Worm (Caenorhabditis elegans) whole organism, L4 larva: ENCODE measurements around the gene D1086.18.

ENCODE experiments used
- D1046.2 ChIP-seq: fragments of 200-800 bp; sonication (Bioruptor generic); IDR thresholded peaks from 2 replicates; pipeline ENCODE4 v1.3.6; 2022; ENCODE audit warnings: missing genetic modification characterization, missing compliant biosample characterization
- F10B5.3 ChIP-seq: sonication (generic microtip); optimal IDR thresholded peaks from 2 replicates; lab custom pipeline; 2016; ENCODE audit warnings: mild to moderate bottlenecking, missing genetic modification characterization, missing compliant biosample characterization
- F44E2.7 ChIP-seq: fragments of 200-800 bp; sonication (Bioruptor generic); IDR thresholded peaks from 2 replicates; pipeline ENCODE4 v2.1.2; 2022; ENCODE audit warnings: missing genetic modification characterization, missing compliant biosample characterization
- ZK546.5 ChIP-seq, 2 experiments: sonication (generic microtip); optimal IDR thresholded peaks; 2 replicates each; lab custom pipeline; 2017; ENCODE audit warnings: missing biosample characterization in 2 of 2, missing genetic modification characterization in 2 of 2
- aha-1 ChIP-seq: fragments of 150-350 bp; peaks from one replicate; lab custom pipeline; 2014; ENCODE audit warnings: missing biosample characterization, missing genetic modification characterization
- cey-2 ChIP-seq: sonication (generic microtip); optimal IDR thresholded peaks from 3 replicates; lab custom pipeline; 2017; ENCODE audit warnings: missing genetic modification characterization, mild to moderate bottlenecking, missing compliant biosample characterization, antibody characterized with exemption, borderline replicate concordance; ENCODE audit not compliant: insufficient read depth
- daf-12 ChIP-seq: fragments of 150-350 bp; optimal IDR thresholded peaks from 2 replicates; lab custom pipeline; 2014; ENCODE audit warnings: missing biosample characterization, missing genetic modification reagents, missing genetic modification characterization
- daf-16 ChIP-seq, 3 experiments: sonication (generic microtip); optimal IDR thresholded peaks; 2 replicates each; lab custom pipeline; 2016 to 2017; ENCODE audit warnings: missing genetic modification characterization in 3 of 3, missing genetic modification reagents in 3 of 3, mild to moderate bottlenecking in 2 of 3, missing compliant biosample characterization in 2 of 3, missing biosample characterization in 1 of 3, moderate library complexity in 1 of 3
- daf-8 ChIP-seq: fragments of 200-800 bp; sonication (Bioruptor generic); IDR thresholded peaks from 2 replicates; pipeline ENCODE4 v1.3.6; 2022; ENCODE audit warnings: missing genetic modification characterization, missing compliant biosample characterization
- duxl-1 ChIP-seq: sonication (generic microtip); optimal IDR thresholded peaks from 2 replicates; lab custom pipeline; 2016; ENCODE audit warnings: mild to moderate bottlenecking, missing genetic modification characterization, moderate library complexity, missing compliant biosample characterization; ENCODE audit not compliant: poor library complexity
- dve-1 ChIP-seq: sonication (generic microtip); optimal IDR thresholded peaks from 2 replicates; lab custom pipeline; 2017; ENCODE audit warnings: antibody characterized with exemption, mild to moderate bottlenecking, missing genetic modification characterization, missing compliant biosample characterization; ENCODE audit not compliant: insufficient read depth
- egl-27 ChIP-seq: sonication (generic microtip); optimal IDR thresholded peaks from 3 replicates; lab custom pipeline; 2017; ENCODE audit warnings: missing biosample characterization, missing genetic modification reagents, missing genetic modification characterization
- hif-1 ChIP-seq, 2 experiments: sonication (generic microtip); optimal IDR thresholded peaks; 2 replicates each; lab custom pipeline; 2016 to 2017; ENCODE audit warnings: missing compliant biosample characterization in 2 of 2, missing genetic modification characterization in 2 of 2, missing genetic modification reagents in 2 of 2, missing genotype in 2 of 2, mild to moderate bottlenecking in 1 of 2
- hlh-11 ChIP-seq: fragments of 200-800 bp; sonication (Bioruptor generic); optimal IDR thresholded peaks from 2 replicates; lab custom pipeline; 2018; ENCODE audit warnings: mild to moderate bottlenecking, missing genetic modification characterization, missing compliant biosample characterization
- hlh-30 ChIP-seq: sonication (generic microtip); optimal IDR thresholded peaks from 2 replicates; lab custom pipeline; 2017; ENCODE audit warnings: antibody characterized with exemption, mild to moderate bottlenecking, missing genetic modification characterization, missing compliant biosample characterization; ENCODE audit not compliant: insufficient read depth
- hmg-1.1 ChIP-seq: fragments of 200-800 bp; sonication (Bioruptor generic); IDR thresholded peaks from 2 replicates; pipeline ENCODE4 v1.3.6; 2022; ENCODE audit warnings: missing genetic modification reagents, missing genetic modification characterization, missing compliant biosample characterization
- jun-1 ChIP-seq: fragments of 150-350 bp; optimal IDR thresholded peaks from 2 replicates; lab custom pipeline; 2014; ENCODE audit warnings: missing biosample characterization, missing genetic modification reagents, missing genetic modification characterization
- lsy-2 ChIP-seq, 2 experiments: fragments of 150-350 bp in 1 of 2; sonication (generic microtip) in 1 of 2; optimal IDR thresholded peaks; 2 replicates each; lab custom pipeline; 2014 to 2017; ENCODE audit warnings: missing biosample characterization in 2 of 2, missing genetic modification characterization in 2 of 2
- mdl-1 ChIP-seq, 2 experiments: fragments of 150-350 bp in 1 of 2; sonication (generic microtip) in 1 of 2; optimal IDR thresholded peaks; 2 replicates each; lab custom pipeline; 2014 to 2017; ENCODE audit warnings: missing biosample characterization in 2 of 2, missing genetic modification characterization in 2 of 2
- mxl-2 ChIP-seq: fragments of 200-800 bp; sonication (Bioruptor generic); conservative IDR thresholded peaks from 2 replicates; pipeline ENCODE4 v1.3.6; 2022; ENCODE audit warnings: missing genetic modification reagents, missing genetic modification characterization, missing compliant biosample characterization
- mxl-3 ChIP-seq: fragments of 200-800 bp; sonication (Bioruptor generic); optimal IDR thresholded peaks from 2 replicates; lab custom pipeline; 2018; ENCODE audit warnings: mild to moderate bottlenecking, missing genetic modification characterization, missing compliant biosample characterization
- nhr-102 ChIP-seq: sonication (generic microtip); optimal IDR thresholded peaks from 2 replicates; lab custom pipeline; 2016; ENCODE audit warnings: mild to moderate bottlenecking, missing genetic modification characterization, moderate library complexity, missing compliant biosample characterization
- nhr-25 ChIP-seq: sonication (generic microtip); optimal IDR thresholded peaks from 2 replicates; lab custom pipeline; 2017; ENCODE audit warnings: missing genetic modification characterization, mild to moderate bottlenecking, missing compliant biosample characterization, antibody characterized with exemption, moderate library complexity, borderline replicate concordance; ENCODE audit not compliant: insufficient read depth
- nhr-28 ChIP-seq: fragments of 150-350 bp; optimal IDR thresholded peaks from 2 replicates; lab custom pipeline; 2014; ENCODE audit warnings: missing biosample characterization, missing genetic modification characterization
- skn-1 ChIP-seq: fragments of 150-350 bp; optimal IDR thresholded peaks from 2 replicates; lab custom pipeline; 2014; ENCODE audit warnings: missing biosample characterization, missing genetic modification characterization
- tag-97 ChIP-seq: fragments of 200-800 bp; sonication (Bioruptor generic); IDR thresholded peaks from 2 replicates; pipeline ENCODE4 v1.3.6; 2022; ENCODE audit warnings: missing genetic modification characterization, missing compliant biosample characterization
- unc-62 ChIP-seq, 3 experiments: fragments of 150-350 bp in 1 of 3; sonication (generic microtip); optimal IDR thresholded peaks in 2 of 3; peaks in 1 of 3; 1 replicate in 1 of 3; 2 replicates in 2 of 3; lab custom pipeline; 2014 to 2017; ENCODE audit warnings: missing biosample characterization in 3 of 3, missing genetic modification characterization in 3 of 3, missing genetic modification reagents in 3 of 3, missing genotype in 1 of 3
- zfp-2 ChIP-seq: sonication (generic microtip); optimal IDR thresholded peaks from 2 replicates; lab custom pipeline; 2016; ENCODE audit warnings: mild to moderate bottlenecking, missing genetic modification characterization, missing compliant biosample characterization
- ztf-11 ChIP-seq: fragments of 150-350 bp; optimal IDR thresholded peaks from 2 replicates; lab custom pipeline; 2014; ENCODE audit warnings: missing biosample characterization, missing genetic modification characterization

The D1086.18 gene

ce11 chrV:14094953-14095352 is 9.3 kb downstream of the D1086.18 start (continued):
- TF ChIP-seq skn-1 (tag; lab: Kevin White, UChicago) (no peak), hmg-1.1 (GFP tag; lab: Robert Waterston, UW) (no peak), hlh-30 (tag; lab: Kevin White, UChicago) (peak; percentile 60)

- TF ChIP-seq mxl-3 (GFP tag; lab: Kevin White, UChicago) (no peak), unc-62 (GFP tag; optimal IDR thresholded peaks at IDR 0.05 in 1 of 2; lab: Kevin White, UChicago) (peak in 1 of 2 experiments; percentile 45), unc-62 (tag; optimal IDR thresholded peaks at IDR 0.05; lab: Kevin White, UChicago) (no peak), D1046.2 (no peak)
- TF ChIP-seq, all 104 proteins: peak for 1
These were observed 11.7 kb downstream of the D1086.18 start for ce11 chrV:14097358-14097757.

- TF ChIP-seq lsy-2 (tag; optimal IDR thresholded peaks at IDR 0.05; lab: Kevin White, UChicago) (no peak), daf-16 (GFP tag; optimal IDR thresholded peaks at IDR 0.05; lab: Kevin White, UChicago) (peak in 1 of 2 experiments; percentile 94), daf-16 (tag; optimal IDR thresholded peaks at IDR 0.05; lab: Kevin White, UChicago) (no peak), mxl-2 (GFP tag; lab: Robert Waterston, UW) (no peak), egl-27 (tag; lab: Kevin White, UChicago) (no peak), aha-1 (peak; percentile 39), F44E2.7 (GFP tag; lab: Robert Waterston, UW) (no peak), nhr-25 (tag; lab: Kevin White, UChicago) (no peak), ztf-11 (tag; lab: Kevin White, UChicago) (no peak), nhr-28 (tag; lab: Kevin White, UChicago) (no peak)
These were observed 12.8 kb downstream of the D1086.18 start, which contains the start of the genes D1086.2 and D1086.1 for ce11 chrV:14098519-14098918. Gene D1086.2, minus strand, starts transcription at chrV:14098668. Gene D1086.1, plus strand, starts transcription at chrV:14098858.

DNA sequence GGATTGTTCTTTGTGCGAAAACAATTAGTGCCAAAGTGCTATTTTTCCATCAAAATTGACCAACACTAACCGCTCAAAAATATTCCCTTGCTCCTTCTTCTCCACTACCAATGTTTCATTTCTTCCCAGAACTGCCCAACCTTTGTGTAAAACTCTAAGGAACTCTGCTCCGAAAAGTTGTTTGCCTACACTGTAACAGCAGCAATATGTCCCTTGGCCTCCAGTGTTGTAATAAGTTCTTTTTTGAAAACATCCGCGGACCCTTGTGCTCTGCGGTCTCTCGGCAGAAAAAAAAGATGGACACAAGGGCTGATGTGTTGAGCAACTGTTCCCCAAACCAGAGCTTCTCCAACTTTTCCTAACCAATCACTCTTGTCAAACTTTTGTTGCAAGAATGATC is 15.2 kb downstream of the D1086.18 start, which contains the start of gene D1086.12:
Gene D1086.12 (plus strand): TSS at position 301 of the 400 bp plus-strand sequence.
- TF ChIP-seq hlh-11 (tag; lab: Kevin White, UChicago), result peak; percentile 23
- TF ChIP-seq daf-16 (GFP tag; optimal IDR thresholded peaks at IDR 0.05; lab: Kevin White, UChicago), result peak in 1 of 2 experiments; percentile 59
- TF ChIP-seq daf-16 (tag; optimal IDR thresholded peaks at IDR 0.05; lab: Kevin White, UChicago), result no peak
- TF ChIP-seq duxl-1 (tag; lab: Kevin White, UChicago), result no peak
- no peak for TF ChIP-seq cey-2 (tag; lab: Kevin White, UChicago)

DNA sequence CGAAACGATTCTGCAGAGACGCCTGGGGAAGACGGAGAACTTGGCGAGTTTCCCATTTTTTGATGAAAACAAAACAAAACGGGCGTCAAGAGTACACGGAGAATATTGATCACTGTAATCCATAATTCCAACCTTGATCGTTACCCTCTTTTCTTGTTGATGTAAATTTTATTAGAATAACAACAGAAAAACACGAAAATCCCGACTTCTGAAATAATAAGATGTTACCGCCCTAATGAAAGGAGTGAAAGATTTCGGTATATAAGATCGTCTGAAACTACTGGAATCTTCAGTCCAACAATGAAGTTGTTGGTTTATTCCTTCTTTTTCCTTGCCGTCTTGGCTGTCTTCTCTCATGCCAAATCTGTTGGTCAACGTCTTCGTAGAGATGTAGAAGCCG is 18.3 kb downstream of the D1086.18 start, which contains the start of gene D1086.9:
Gene D1086.9 (plus strand): TSS at position 301 of the 400 bp plus-strand sequence.
- TF ChIP-seq ztf-11 (tag; lab: Kevin White, UChicago) (no peak), mdl-1 (tag; optimal IDR thresholded peaks at IDR 0.05; lab: Kevin White, UChicago) (no peak), daf-8 (GFP tag; lab: Robert Waterston, UW) (no peak), zfp-2 (tag; lab: Kevin White, UChicago) (no peak)

DNA sequence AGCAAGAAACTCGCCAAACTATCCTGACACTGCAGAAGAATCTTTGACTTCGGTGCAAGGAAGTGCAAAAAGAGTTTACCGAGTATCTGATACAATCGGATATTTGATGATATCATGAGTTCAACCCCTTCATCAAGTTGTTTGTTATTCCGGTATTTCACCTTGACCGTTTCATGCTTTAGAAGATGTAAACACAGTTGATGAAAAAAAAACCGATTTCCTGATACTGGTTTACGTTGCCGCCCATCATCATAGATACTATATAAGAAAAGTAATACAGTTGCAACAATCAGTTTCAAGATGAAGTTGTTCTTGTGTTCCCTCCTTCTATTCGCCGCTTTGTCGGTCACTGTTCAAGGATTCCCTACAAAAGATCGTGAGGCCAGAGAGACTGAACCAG is 21.8 kb downstream of the D1086.18 start, which contains the start of gene H39E23.3:
Gene H39E23.3 (plus strand): TSS at position 301 of the 400 bp plus-strand sequence.
- TF ChIP-seq F44E2.7 (GFP tag; lab: Robert Waterston, UW), result no peak
- TF ChIP-seq, all 104 proteins: peak for 0

DNA sequence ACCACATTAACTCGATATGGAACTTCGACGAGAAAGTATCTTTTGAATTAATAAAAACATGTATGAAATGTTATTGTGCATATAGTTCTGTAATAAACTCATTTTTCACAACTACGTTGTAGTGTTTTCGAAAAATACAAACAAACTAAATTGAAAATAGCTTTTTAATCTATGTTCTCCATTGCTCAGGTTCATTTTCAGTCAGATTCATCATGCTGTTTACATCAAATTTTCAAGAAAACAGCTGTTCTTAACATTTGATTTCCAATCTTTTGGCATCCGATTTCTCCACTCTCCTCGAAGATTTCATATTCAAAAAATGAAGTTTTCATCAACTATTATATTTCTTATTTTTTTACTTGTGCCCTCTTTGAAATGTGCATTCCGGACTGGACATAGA is 24.4 kb downstream of the D1086.18 start, which contains the start of gene H39E23.2:
Gene H39E23.2 (plus strand): TSS at position 301 of the 400 bp plus-strand sequence.
- TF ChIP-seq hif-1 (tag; optimal IDR thresholded peaks at IDR 0.05; lab: Kevin White, UChicago) (no peak), dve-1 (no peak), tag-97 (GFP tag; lab: Robert Waterston, UW) (no peak), zfp-2 (tag; lab: Kevin White, UChicago) (no peak), F10B5.3 (tag; lab: Kevin White, UChicago) (no peak), ZK546.5 (tag; optimal IDR thresholded peaks at IDR 0.05; lab: Kevin White, UChicago) (no peak), jun-1 (tag; lab: Kevin White, UChicago) (no peak), nhr-102 (no peak), daf-12 (tag; lab: Kevin White, UChicago) (no peak), mxl-3 (GFP tag; lab: Kevin White, UChicago) (no peak)
